Fruit fly (Drosophila melanogaster) whole organism, embryonic: ENCODE data around the gene CG10589.
A peak's percentile ranks its signal among the peaks of the same experiment; 100 is the strongest.

Source experiments
- Asciz ChIP-seq: fragments of 200-800 bp; sonication (Bioruptor generic); optimal IDR thresholded peaks from 2 replicates; lab custom pipeline; 2017; ENCODE audit warnings: missing biosample characterization, mild to moderate bottlenecking, missing genetic modification characterization, missing genetic modification reagents
- Bgb ChIP-seq: fragments of 200-800 bp; sonication (Bioruptor generic); IDR thresholded peaks from 2 replicates; pipeline ENCODE4 v1.3.6; 2022; ENCODE audit warnings: missing biosample characterization, missing genetic modification characterization; ENCODE audit not compliant: partially characterized antibody
- Blimp-1 ChIP-seq: fragments of 200-800 bp; sonication (Bioruptor generic); optimal IDR thresholded peaks from 3 replicates; lab custom pipeline; 2018; ENCODE audit warnings: missing biosample characterization, missing genetic modification characterization, mild to moderate bottlenecking, moderate library complexity, missing genetic modification reagents
- CG10321 ChIP-seq: fragments of 200-800 bp; sonication (Bioruptor generic); IDR thresholded peaks from 2 replicates; pipeline ENCODE4 v1.3.6; 2022; ENCODE audit warnings: missing biosample characterization, missing genetic modification characterization
- CG12219 ChIP-seq: fragments of 200-800 bp; sonication (Bioruptor generic); optimal IDR thresholded peaks from 3 replicates; lab custom pipeline; 2018; ENCODE audit warnings: missing biosample characterization, mild to moderate bottlenecking, missing genetic modification characterization
- CG13296 ChIP-seq: fragments of 200-800 bp; sonication (Bioruptor generic); optimal IDR thresholded peaks from 3 replicates; lab custom pipeline; 2018; ENCODE audit warnings: missing biosample characterization, mild to moderate bottlenecking, missing genetic modification characterization
- CG14710 ChIP-seq: fragments of 200-800 bp; sonication (Bioruptor generic); optimal IDR thresholded peaks from 3 replicates; lab custom pipeline; 2019; ENCODE audit warnings: missing biosample characterization, mild to moderate bottlenecking, missing genetic modification characterization, moderate library complexity
- CG16863 ChIP-seq: fragments of 200-800 bp; sonication (Bioruptor generic); optimal IDR thresholded peaks from 3 replicates; lab custom pipeline; 2016; ENCODE audit warnings: missing biosample characterization, missing genetic modification characterization
- CG18764 ChIP-seq: fragments of 200-800 bp; sonication (Bioruptor generic); optimal IDR thresholded peaks from 3 replicates; lab custom pipeline; 2016; ENCODE audit warnings: missing biosample characterization, missing genetic modification characterization
- CG2712 ChIP-seq: fragments of 200-800 bp; optimal IDR thresholded peaks from 3 replicates; lab custom pipeline; 2019; ENCODE audit warnings: missing biosample characterization, mild to moderate bottlenecking, missing genetic modification characterization, moderate library complexity
- CG3163 ChIP-seq: fragments of 200-800 bp; sonication (Bioruptor generic); optimal IDR thresholded peaks from 3 replicates; lab custom pipeline; 2016; ENCODE audit warnings: missing biosample characterization, missing genetic modification characterization
- CG34224 ChIP-seq: fragments of 200-800 bp; sonication (Bioruptor generic); IDR thresholded peaks from 3 replicates; pipeline ENCODE4 v1.3.6; 2022; ENCODE audit warnings: missing biosample characterization, missing genetic modification characterization; ENCODE audit not compliant: partially characterized antibody
- CG3838 ChIP-seq: fragments of 200-800 bp; sonication (Bioruptor generic); optimal IDR thresholded peaks from 3 replicates; lab custom pipeline; 2016; ENCODE audit warnings: missing biosample characterization, missing genetic modification characterization
- CG8924 ChIP-seq: fragments of 200-800 bp; optimal IDR thresholded peaks from 3 replicates; lab custom pipeline; 2019; ENCODE audit warnings: missing biosample characterization, mild to moderate bottlenecking, missing genetic modification characterization, moderate library complexity
- CoRest ChIP-seq: fragments of 200-800 bp; sonication (Bioruptor generic); optimal IDR thresholded peaks from 3 replicates; lab custom pipeline; 2018; ENCODE audit warnings: missing biosample characterization, mild to moderate bottlenecking, missing genetic modification characterization, moderate library complexity
- Doc2 ChIP-seq: fragments of 200-800 bp; sonication (Bioruptor generic); IDR thresholded peaks from 2 replicates; pipeline ENCODE4 v1.3.6; 2022; ENCODE audit warnings: missing biosample characterization, missing genetic modification characterization
- E2f1 ChIP-seq: fragments of 200-800 bp; sonication (Bioruptor generic); IDR thresholded peaks from 2 replicates; pipeline ENCODE4 v1.3.6; 2022; ENCODE audit warnings: missing biosample characterization, missing genetic modification characterization
- Fer3 ChIP-seq: fragments of 200-800 bp; sonication (Bioruptor generic); optimal IDR thresholded peaks from 2 replicates; lab custom pipeline; 2018; ENCODE audit warnings: missing biosample characterization, mild to moderate bottlenecking, missing genetic modification characterization, moderate library complexity
- NC2β ChIP-seq: fragments of 200-800 bp; sonication (Bioruptor generic); optimal IDR thresholded peaks from 2 replicates; lab custom pipeline; 2016; ENCODE audit warnings: missing biosample characterization, missing genetic modification characterization
- Nf-YB ChIP-seq: fragments of 200-800 bp; sonication (Bioruptor generic); optimal IDR thresholded peaks from 3 replicates; lab custom pipeline; 2019; ENCODE audit warnings: missing biosample characterization, mild to moderate bottlenecking, missing genetic modification characterization, moderate library complexity
- Sox102F ChIP-seq: fragments of 200-800 bp; sonication (Bioruptor generic); optimal IDR thresholded peaks from 2 replicates; lab custom pipeline; 2018; ENCODE audit warnings: missing biosample characterization, mild to moderate bottlenecking, missing genetic modification characterization, moderate library complexity
- Spps ChIP-seq: fragments of 200-800 bp; sonication (Bioruptor generic); optimal IDR thresholded peaks from 2 replicates; lab custom pipeline; 2018; ENCODE audit warnings: missing biosample characterization, mild to moderate bottlenecking, missing genetic modification characterization
- Usf ChIP-seq: fragments of 200-800 bp; sonication (Bioruptor generic); optimal IDR thresholded peaks from 2 replicates; lab custom pipeline; 2017; ENCODE audit warnings: missing genotype, missing biosample characterization, missing genetic modification characterization
- YL-1 ChIP-seq: fragments of 200-800 bp; sonication (Bioruptor generic); optimal IDR thresholded peaks from 3 replicates; lab custom pipeline; 2017; ENCODE audit warnings: missing biosample characterization, mild to moderate bottlenecking, missing genetic modification characterization
- abd-A ChIP-seq: fragments of 200-800 bp; sonication (Bioruptor generic); optimal IDR thresholded peaks from 3 replicates; lab custom pipeline; 2019; ENCODE audit warnings: missing biosample characterization, mild to moderate bottlenecking, missing genetic modification characterization, moderate library complexity
- amos ChIP-seq: fragments of 200-800 bp; sonication (Bioruptor generic); IDR thresholded peaks from 2 replicates; pipeline ENCODE4 v1.3.6; 2022; ENCODE audit warnings: missing biosample characterization, missing genetic modification characterization; ENCODE audit not compliant: partially characterized antibody
- bcd ChIP-seq: fragments of 200-800 bp; sonication (Bioruptor generic); optimal IDR thresholded peaks from 2 replicates; lab custom pipeline; 2017; ENCODE audit warnings: missing biosample characterization, mild to moderate bottlenecking, missing genetic modification characterization
- ci ChIP-seq: fragments of 200-800 bp; sonication (Bioruptor generic); IDR thresholded peaks from 3 replicates; pipeline ENCODE4 v1.3.6; 2022; ENCODE audit warnings: missing biosample characterization, missing genetic modification characterization
- fd96Cb ChIP-seq: fragments of 200-800 bp; sonication (Bioruptor generic); optimal IDR thresholded peaks from 2 replicates; lab custom pipeline; 2018; ENCODE audit warnings: missing biosample characterization, mild to moderate bottlenecking, missing genetic modification characterization, moderate library complexity
- hb ChIP-seq: fragments of 200-800 bp; sonication (Bioruptor generic); IDR thresholded peaks from 3 replicates; pipeline ENCODE4 v1.3.6; 2022; ENCODE audit warnings: missing biosample characterization, missing genetic modification characterization; ENCODE audit not compliant: partially characterized antibody
- pfk ChIP-seq: fragments of 200-800 bp; sonication (Bioruptor generic); optimal IDR thresholded peaks from 2 replicates; lab custom pipeline; 2018; ENCODE audit warnings: missing biosample characterization, mild to moderate bottlenecking, missing genetic modification characterization, moderate library complexity
- run ChIP-seq: fragments of 200-800 bp; sonication (Bioruptor generic); optimal IDR thresholded peaks from 3 replicates; lab custom pipeline; 2018; ENCODE audit warnings: missing biosample characterization, mild to moderate bottlenecking, missing genetic modification characterization
- toy ChIP-seq: fragments of 200-800 bp; sonication (Bioruptor generic); IDR thresholded peaks from 2 replicates; pipeline ENCODE4 v1.3.6; 2022; ENCODE audit warnings: missing biosample characterization, missing genetic modification characterization
- zfh1 ChIP-seq: fragments of 200-800 bp; sonication (Bioruptor generic); IDR thresholded peaks from 3 replicates; pipeline ENCODE4 v1.3.6; 2022; ENCODE audit warnings: missing biosample characterization, missing genetic modification characterization

Gene CG10589

DNA sequence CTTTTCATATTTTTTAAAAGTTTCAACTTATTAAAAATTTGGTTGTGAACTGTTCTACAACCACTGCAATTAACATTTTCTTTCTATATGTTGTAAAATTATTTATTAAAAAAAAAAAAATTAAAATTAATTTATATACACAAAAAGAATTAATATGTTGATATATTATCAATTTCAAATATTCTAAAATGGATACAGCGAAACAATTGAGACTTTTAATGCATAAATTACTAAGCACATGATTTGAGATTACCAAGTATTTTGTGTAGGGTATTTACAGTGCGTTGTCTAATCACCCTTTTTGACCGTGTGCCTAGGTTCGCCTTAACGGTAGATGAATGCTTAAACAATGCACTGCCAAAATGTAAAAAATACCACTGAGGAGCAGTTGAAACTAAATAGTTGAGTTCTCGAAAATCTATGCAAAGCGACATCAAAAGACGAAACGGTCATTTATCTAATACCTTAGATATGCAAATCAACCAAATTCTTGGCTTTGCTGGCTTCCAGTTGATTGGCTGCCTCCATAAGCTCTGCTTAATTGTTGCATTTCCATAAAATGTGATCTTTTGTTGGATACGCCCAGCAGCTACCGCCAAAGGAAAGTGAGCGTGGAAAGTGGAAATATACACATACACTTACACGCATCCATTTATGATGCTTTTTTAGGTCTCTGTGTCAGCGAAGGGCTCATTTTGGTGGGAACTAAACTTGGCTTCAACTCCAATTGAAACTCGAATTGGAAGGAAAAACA lies 49.5 kb downstream of the CG10589 start (continued):
- no peak for TF ChIP-seq CG16863 (GFP tag; lab: Kevin White, UChicago)
- TF ChIP-seq E2f1 = no peak
- TF ChIP-seq Doc2 (GFP tag; lab: Robert Waterston, UW) = no peak
- no peak for TF ChIP-seq YL-1 (GFP tag; lab: Kevin White, UChicago)
- TF ChIP-seq Nf-YB = peak; percentile 36
- no peak for TF ChIP-seq CG13296 (GFP tag; lab: Kevin White, UChicago)
- TF ChIP-seq CoRest (tag; lab: Kevin White, UChicago) = peak; percentile 23
- no peak for TF ChIP-seq zfh1 (GFP tag; lab: Robert Waterston, UW)
- TF ChIP-seq toy (GFP tag; lab: Robert Waterston, UW) = no peak
- TF ChIP-seq Blimp-1 (GFP tag; lab: Kevin White, UChicago) = peak; percentile 85
- no peak for TF ChIP-seq CG10321 (GFP tag; lab: Robert Waterston, UW)
- peak; percentile 5 for TF ChIP-seq CG14710 (tag; lab: Kevin White, UChicago)
- TF ChIP-seq Usf (GFP tag; lab: Kevin White, UChicago) = no peak
- TF ChIP-seq Bgb = no peak
- no peak for TF ChIP-seq pfk (GFP tag; lab: Kevin White, UChicago)
- no peak for TF ChIP-seq CG18764 (GFP tag; lab: Kevin White, UChicago)
- no peak for TF ChIP-seq CG34224
- TF ChIP-seq Fer3 (tag; lab: Kevin White, UChicago) = no peak
- peak; percentile 24 for TF ChIP-seq fd96Cb (tag; lab: Kevin White, UChicago)
- TF ChIP-seq CG3163 (GFP tag; lab: Kevin White, UChicago) = no peak
- TF ChIP-seq run = no peak
- no peak for TF ChIP-seq Asciz (GFP tag; lab: Kevin White, UChicago)
- no peak for TF ChIP-seq amos (GFP tag; lab: Robert Waterston, UW)
- no peak for TF ChIP-seq CG2712 (tag; lab: Kevin White, UChicago)
- no peak for TF ChIP-seq CG3838
- no peak for TF ChIP-seq CG8924 (tag; lab: Kevin White, UChicago)
- peak; percentile 62 for TF ChIP-seq Sox102F (GFP tag; lab: Kevin White, UChicago)
- no peak for TF ChIP-seq CG12219 (GFP tag; lab: Kevin White, UChicago)
- TF ChIP-seq ci (GFP tag; lab: Robert Waterston, UW) = 0 out of 3 replicates have a peak, but pooled peaks have one; percentile 10
- TF ChIP-seq NC2β (GFP tag; lab: Kevin White, UChicago) = no peak
- no peak for TF ChIP-seq bcd (GFP tag; lab: Kevin White, UChicago)
- TF ChIP-seq Spps = no peak
- no peak for TF ChIP-seq abd-A (tag; lab: Kevin White, UChicago)
- TF ChIP-seq hb = no peak
